Worm (Caenorhabditis elegans): Measurements from ENCODE around the gene sas-4.

DNA sequence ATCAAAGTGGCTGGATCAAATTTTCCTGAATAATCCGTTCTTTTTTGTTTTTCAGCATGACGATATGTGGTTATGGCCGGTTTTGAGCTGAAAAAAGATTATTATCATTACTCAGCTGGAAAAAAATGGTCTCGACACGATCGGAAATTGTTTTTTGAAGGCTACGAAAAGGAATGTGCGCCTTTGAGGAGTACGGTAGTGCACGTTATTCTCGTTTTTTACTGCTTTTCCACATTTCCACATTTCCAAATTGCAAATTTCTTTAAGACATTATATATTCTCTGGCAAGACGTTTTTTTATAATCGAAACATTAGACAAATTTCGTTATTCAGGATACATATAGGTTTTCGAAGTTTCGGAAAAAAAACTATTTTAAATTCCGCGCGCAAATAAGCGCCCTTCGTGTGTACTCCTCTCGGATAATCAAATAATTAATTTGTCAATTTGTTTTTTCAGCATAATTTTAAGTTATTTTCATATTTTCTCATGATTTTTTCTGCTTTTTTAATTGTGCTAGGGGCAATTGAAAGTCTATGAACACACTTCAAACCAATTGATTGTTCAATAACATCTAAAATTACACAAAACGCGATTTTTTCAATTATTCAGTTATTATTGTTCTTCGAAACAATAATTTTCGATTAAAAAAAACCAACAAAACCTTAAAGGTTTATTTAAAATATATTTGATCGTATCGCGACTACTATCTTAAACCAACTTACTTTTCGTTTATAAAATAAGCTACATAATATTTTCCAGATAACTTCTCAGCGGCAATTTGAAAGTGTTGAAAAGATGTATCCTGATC is 45.1 kb upstream of the sas-4 start, which contains the start of gene R05D3.3:
- TF ChIP-seq snpc-1.1 (tag; optimal IDR thresholded peaks at IDR 0.05; ENCODE audit: insufficient read depth) (no peak), dpl-1 (GFP tag; optimal IDR thresholded peaks at IDR 0.05) (no peak), pha-4 (tag; optimal IDR thresholded peaks at IDR 0.05) (no peak), dpff-1 (tag; optimal IDR thresholded peaks at IDR 0.05) (no peak), nfya-1 (tag; optimal IDR thresholded peaks at IDR 0.05; ENCODE audit: borderline replicate concordance, insufficient read depth) (no peak), ama-1 (optimal IDR thresholded peaks at IDR 0.05) (no peak), ama-1 (GFP tag; optimal IDR thresholded peaks at IDR 0.05) (no peak), nhr-80 (tag; optimal IDR thresholded peaks at IDR 0.05) (no peak)
